Worm (Caenorhabditis elegans) whole organism, L1 larva: Measurements from ENCODE around the gene ZC21.6.
A peak's percentile ranks its signal among the peaks of the same experiment; 100 is the strongest.

Experiments used
- C04F5.9 ChIP-seq: sonication (generic microtip); optimal IDR thresholded peaks from 2 replicates; lab custom pipeline; 2016; ENCODE audit warnings: missing genetic modification characterization, missing compliant biosample characterization
- aha-1 ChIP-seq: fragments of 150-350 bp; optimal IDR thresholded peaks from 2 replicates; lab custom pipeline; 2014; ENCODE audit warnings: missing biosample characterization, missing genetic modification characterization
- aly-2 ChIP-seq: fragments of 150-350 bp; optimal IDR thresholded peaks from 2 replicates; lab custom pipeline; 2014; ENCODE audit warnings: missing biosample characterization, missing genetic modification characterization
- ceh-8 ChIP-seq: fragments of 200-800 bp; sonication (Bioruptor generic); optimal IDR thresholded peaks from 2 replicates; lab custom pipeline; 2018; ENCODE audit warnings: mild to moderate bottlenecking, missing genetic modification characterization, moderate library complexity, missing compliant biosample characterization
- ceh-82 ChIP-seq, 3 experiments: fragments of 150-350 bp in 1 of 3; sonication (generic microtip) in 2 of 3; optimal IDR thresholded peaks; 2 replicates each; lab custom pipeline; 2014 to 2017; ENCODE audit warnings: missing biosample characterization in 3 of 3, missing genetic modification characterization in 3 of 3
- ceh-88 ChIP-seq: fragments of 200-800 bp; sonication (Bioruptor generic); IDR thresholded peaks from 2 replicates; pipeline ENCODE4 v1.3.6; 2022; ENCODE audit warnings: missing genetic modification characterization, missing compliant biosample characterization
- ceh-90 ChIP-seq: sonication (generic microtip); optimal IDR thresholded peaks from 2 replicates; lab custom pipeline; 2016; ENCODE audit warnings: missing genetic modification characterization, missing compliant biosample characterization
- dsc-1 ChIP-seq: sonication (generic microtip); optimal IDR thresholded peaks from 2 replicates; lab custom pipeline; 2016; ENCODE audit warnings: mild to moderate bottlenecking, missing genetic modification characterization, missing compliant biosample characterization
- efl-1 ChIP-seq, 4 experiments: fragments of 150-350 bp; optimal IDR thresholded peaks in 3 of 4; peaks in 1 of 4; 1 replicate in 1 of 4; 2 replicates in 3 of 4; lab custom pipeline; 2014; ENCODE audit warnings: missing biosample characterization in 2 of 4, missing genetic modification characterization in 2 of 4, missing genetic modification reagents in 2 of 4
- efl-3 ChIP-seq: fragments of 200-800 bp; sonication (Bioruptor generic); optimal IDR thresholded peaks from 2 replicates; lab custom pipeline; 2018; ENCODE audit warnings: mild to moderate bottlenecking, missing genetic modification characterization, missing compliant biosample characterization
- egl-13 ChIP-seq: sonication (generic microtip); optimal IDR thresholded peaks from 2 replicates; lab custom pipeline; 2016; ENCODE audit warnings: missing genotype, missing genetic modification reagents, missing genetic modification characterization, missing compliant biosample characterization
- egl-27 ChIP-seq, 2 experiments: fragments of 150-350 bp in 1 of 2; sonication (generic microtip); optimal IDR thresholded peaks; 3 replicates each; lab custom pipeline; 2017 to 2018; ENCODE audit warnings: missing biosample characterization in 2 of 2, missing genetic modification characterization in 2 of 2, missing genetic modification reagents in 2 of 2
- elt-2 ChIP-seq: sonication (generic microtip); optimal IDR thresholded peaks from 2 replicates; lab custom pipeline; 2016; ENCODE audit warnings: missing genetic modification characterization, mild to moderate bottlenecking, inconsistent platforms, missing compliant biosample characterization, missing genetic modification reagents
- fkh-10 ChIP-seq: sonication (generic microtip); optimal IDR thresholded peaks from 2 replicates; lab custom pipeline; 2017; ENCODE audit warnings: missing biosample characterization, missing genetic modification reagents, missing genetic modification characterization
- fkh-4 ChIP-seq: sonication (generic microtip); optimal IDR thresholded peaks from 2 replicates; lab custom pipeline; 2016; ENCODE audit warnings: missing compliant biosample characterization, missing genetic modification characterization, borderline replicate concordance
- fos-1 ChIP-seq: fragments of 150-350 bp; optimal IDR thresholded peaks from 2 replicates; lab custom pipeline; 2014; ENCODE audit warnings: missing biosample characterization, missing genetic modification characterization
- grh-1 ChIP-seq: fragments of 200-800 bp; sonication (Bioruptor generic); IDR thresholded peaks from 2 replicates; pipeline ENCODE4 v1.3.6; 2022; ENCODE audit warnings: missing genetic modification reagents, missing genetic modification characterization, missing compliant biosample characterization
- hlh-17 ChIP-seq: fragments of 200-800 bp; sonication (Bioruptor generic); optimal IDR thresholded peaks from 2 replicates; lab custom pipeline; 2018; ENCODE audit warnings: missing genetic modification characterization, mild to moderate bottlenecking, missing compliant biosample characterization, moderate library complexity, borderline replicate concordance
- hlh-4 ChIP-seq: sonication (generic microtip); optimal IDR thresholded peaks from 2 replicates; lab custom pipeline; 2016; ENCODE audit warnings: mild to moderate bottlenecking, missing genetic modification characterization, missing compliant biosample characterization
- hpl-2 ChIP-seq: fragments of 150-350 bp; optimal IDR thresholded peaks from 2 replicates; lab custom pipeline; 2014; ENCODE audit warnings: missing biosample characterization, missing genetic modification reagents, missing genetic modification characterization
- irx-1 ChIP-seq: sonication (generic microtip); optimal IDR thresholded peaks from 2 replicates; lab custom pipeline; 2016; ENCODE audit warnings: missing genetic modification characterization, missing compliant biosample characterization
- jun-1 ChIP-seq: fragments of 150-350 bp; optimal IDR thresholded peaks from 2 replicates; lab custom pipeline; 2014; ENCODE audit warnings: missing biosample characterization, missing genetic modification reagents, missing genetic modification characterization
- lin-14 ChIP-seq: fragments of 200-800 bp; sonication (Bioruptor generic); optimal IDR thresholded peaks from 2 replicates; lab custom pipeline; 2018; ENCODE audit warnings: mild to moderate bottlenecking, missing genetic modification characterization, moderate library complexity, missing compliant biosample characterization
- lin-15B ChIP-seq: fragments of 150-350 bp; sonication (generic microtip); optimal IDR thresholded peaks from 3 replicates; lab custom pipeline; 2014; ENCODE audit warnings: missing biosample characterization, missing genetic modification characterization
- lir-3 ChIP-seq: sonication (generic microtip); optimal IDR thresholded peaks from 2 replicates; lab custom pipeline; 2016; ENCODE audit warnings: mild to moderate bottlenecking, missing genetic modification characterization, moderate library complexity, missing compliant biosample characterization; ENCODE audit not compliant: poor library complexity
- mef-2 ChIP-seq: fragments of 150-350 bp; optimal IDR thresholded peaks from 2 replicates; lab custom pipeline; 2014; ENCODE audit warnings: missing biosample characterization, missing genetic modification characterization
- nhr-11 ChIP-seq: fragments of 150-350 bp; optimal IDR thresholded peaks from 2 replicates; lab custom pipeline; 2014; ENCODE audit warnings: missing biosample characterization, missing genetic modification characterization
- nhr-19 ChIP-seq: fragments of 200-800 bp; sonication (Bioruptor generic); conservative IDR thresholded peaks from 2 replicates; pipeline ENCODE4 v1.3.6; 2022; ENCODE audit warnings: missing genetic modification characterization, missing compliant biosample characterization
- nhr-237 ChIP-seq: fragments of 150-350 bp; optimal IDR thresholded peaks from 2 replicates; lab custom pipeline; 2014; ENCODE audit warnings: missing biosample characterization, missing genetic modification characterization
- nhr-47 ChIP-seq: sonication (generic microtip); optimal IDR thresholded peaks from 2 replicates; lab custom pipeline; 2016; ENCODE audit warnings: mild to moderate bottlenecking, missing genetic modification characterization, moderate library complexity, missing compliant biosample characterization
- nhr-84 ChIP-seq: sonication (generic microtip); optimal IDR thresholded peaks from 2 replicates; lab custom pipeline; 2017; ENCODE audit warnings: missing biosample characterization, missing genetic modification characterization
- nhr-85 ChIP-seq: sonication (generic microtip); peaks from one replicate; lab custom pipeline; 2016; ENCODE audit warnings: missing genetic modification characterization, inconsistent platforms, missing compliant biosample characterization
- pag-3 ChIP-seq: sonication (generic microtip); optimal IDR thresholded peaks from 2 replicates; lab custom pipeline; 2017; ENCODE audit warnings: missing genetic modification characterization, mild to moderate bottlenecking, missing compliant biosample characterization, antibody characterized with exemption, borderline replicate concordance; ENCODE audit not compliant: insufficient read depth
- pax-3 ChIP-seq: fragments of 200-800 bp; sonication (Bioruptor generic); optimal IDR thresholded peaks from 2 replicates; lab custom pipeline; 2018; ENCODE audit warnings: mild to moderate bottlenecking, missing genetic modification characterization, moderate library complexity, missing compliant biosample characterization
- snpc-4 ChIP-seq: fragments of 150-350 bp; optimal IDR thresholded peaks from 2 replicates; lab custom pipeline; 2014; ENCODE audit warnings: missing biosample characterization, missing genetic modification characterization
- sox-4 ChIP-seq: sonication (generic microtip); optimal IDR thresholded peaks from 2 replicates; lab custom pipeline; 2016; ENCODE audit warnings: missing genetic modification characterization, missing compliant biosample characterization
- tbx-2 ChIP-seq: sonication (generic microtip); optimal IDR thresholded peaks from 2 replicates; lab custom pipeline; 2016; ENCODE audit warnings: missing genetic modification characterization, missing compliant biosample characterization
- unc-62 ChIP-seq: fragments of 150-350 bp; optimal IDR thresholded peaks from 2 replicates; lab custom pipeline; 2014; ENCODE audit warnings: missing biosample characterization, missing genetic modification reagents, missing genetic modification characterization
- vab-15 ChIP-seq: sonication (generic microtip); optimal IDR thresholded peaks from 2 replicates; lab custom pipeline; 2017; ENCODE audit warnings: missing genotype, mild to moderate bottlenecking, missing genetic modification characterization, missing compliant biosample characterization
- xbp-1 ChIP-seq: sonication (generic microtip); optimal IDR thresholded peaks from 2 replicates; lab custom pipeline; 2016; ENCODE audit warnings: missing genetic modification characterization, missing compliant biosample characterization
- zag-1 ChIP-seq: fragments of 150-350 bp; optimal IDR thresholded peaks from 2 replicates; lab custom pipeline; 2014; ENCODE audit warnings: missing biosample characterization, missing genetic modification characterization

The ZC21.6 gene

ce11 chrIII:8551705-8552104 is 6.3 kb upstream of the ZC21.6 start:
- TF ChIP-seq mef-2 (tag; lab: Kevin White, UChicago) (no peak), elt-2 (tag; lab: Kevin White, UChicago) (no peak), vab-15 (tag; lab: Kevin White, UChicago) (no peak)

- TF ChIP-seq zag-1 (tag; lab: Kevin White, UChicago), result no peak
- TF ChIP-seq dsc-1 (tag; lab: Kevin White, UChicago), result peak; percentile 95
- no peak for TF ChIP-seq grh-1 (GFP tag; lab: Robert Waterston, UW)
- TF ChIP-seq fkh-4 (tag; lab: Kevin White, UChicago), result peak; percentile 57
- no peak for TF ChIP-seq nhr-85
- TF ChIP-seq pax-3, result no peak
- TF ChIP-seq nhr-11 (tag; lab: Kevin White, UChicago), result no peak
Observed at ce11 chrIII:8535445-8535844, 10.0 kb downstream of the ZC21.6 start.

- no peak for TF ChIP-seq ceh-88 (GFP tag; lab: Robert Waterston, UW)
- TF ChIP-seq efl-1 (optimal IDR thresholded peaks at IDR 0.05; lab: Kevin White, UChicago), result no peak
- peak in 1 of 2 experiments; percentile 26 for TF ChIP-seq efl-1 (GFP tag; optimal IDR thresholded peaks at IDR 0.05 in 1 of 2; lab: Kevin White, UChicago)
Observed at ce11 chrIII:8534647-8535181, 10.7 kb downstream of the ZC21.6 start, which contains the start of gene trp-1. Gene trp-1 (plus strand): TSS chrIII:8535131.

ce11 chrIII:8533900-8534299 is 11.5 kb downstream of the ZC21.6 start:
- peak; percentile 60 for TF ChIP-seq fkh-10
- peak; percentile 50 for TF ChIP-seq lin-14
- no peak for TF ChIP-seq aha-1 (tag; lab: Kevin White, UChicago)
- no peak for TF ChIP-seq tbx-2 (tag; lab: Kevin White, UChicago)
- no peak for TF ChIP-seq hpl-2 (GFP tag; lab: Kevin White, UChicago)
- no peak for TF ChIP-seq xbp-1
- no peak for TF ChIP-seq egl-27 (tag; optimal IDR thresholded peaks at IDR 0.05; lab: Kevin White, UChicago)
- no peak for TF ChIP-seq pax-3
- no peak for TF ChIP-seq hlh-4 (tag; lab: Kevin White, UChicago)

ce11 chrIII:8529772-8530171 is 15.6 kb downstream of the ZC21.6 start, which contains the start of gene ZC21.10:
Gene ZC21.10 (plus strand): TSS chrIII:8530072.
- TF ChIP-seq unc-62, result no peak
- no peak for TF ChIP-seq pag-3 (tag; lab: Kevin White, UChicago)
- TF ChIP-seq hlh-4 (tag; lab: Kevin White, UChicago), result no peak
- no peak for TF ChIP-seq nhr-84 (tag; lab: Kevin White, UChicago)
- no peak for TF ChIP-seq fos-1 (tag; lab: Kevin White, UChicago)
- TF ChIP-seq nhr-47 (tag; lab: Kevin White, UChicago), result no peak
- no peak for TF ChIP-seq C04F5.9 (tag; lab: Kevin White, UChicago)
- TF ChIP-seq, all 84 proteins: peak for 0

- peak; percentile 12 for TF ChIP-seq elt-2 (tag; lab: Kevin White, UChicago)
- peak; percentile 39 for TF ChIP-seq snpc-4 (tag; lab: Kevin White, UChicago)
- TF ChIP-seq hlh-17 (GFP tag; lab: Kevin White, UChicago), result no peak
- peak; percentile 58 to 66 for TF ChIP-seq efl-1 (optimal IDR thresholded peaks at IDR 0.05; lab: Kevin White, UChicago)
- peak; percentile 68 to 94 for TF ChIP-seq efl-1 (GFP tag; optimal IDR thresholded peaks at IDR 0.05 in 1 of 2; lab: Kevin White, UChicago)
- no peak for TF ChIP-seq fos-1 (tag; lab: Kevin White, UChicago)
- TF ChIP-seq irx-1 (tag; lab: Kevin White, UChicago), result peak; percentile 88
- TF ChIP-seq ceh-82 (tag; optimal IDR thresholded peaks at IDR 0.05; lab: Kevin White, UChicago), result peak in 2 of 3 experiments; percentile 48 to 53
- peak; percentile 39 for TF ChIP-seq nhr-237 (tag; lab: Kevin White, UChicago)
- peak; percentile 56 for TF ChIP-seq nhr-19
- TF ChIP-seq ceh-8 (GFP tag; lab: Kevin White, UChicago), result peak; percentile 67
- peak; percentile 43 for TF ChIP-seq jun-1
- TF ChIP-seq sox-4 (tag; lab: Kevin White, UChicago), result peak; percentile 17
- TF ChIP-seq ceh-88 (GFP tag; lab: Robert Waterston, UW), result no peak
- TF ChIP-seq lin-15B (tag; lab: Kevin White, UChicago), result peak; percentile 33
- TF ChIP-seq efl-3 (GFP tag; lab: Kevin White, UChicago), result peak; percentile 19
- peak; percentile 49 for TF ChIP-seq C04F5.9 (tag; lab: Kevin White, UChicago)
- TF ChIP-seq egl-13 (tag; lab: Kevin White, UChicago), result peak; percentile 82
- TF ChIP-seq ceh-90, result peak; percentile 89
- TF ChIP-seq lir-3 (tag; lab: Kevin White, UChicago), result peak; percentile 88
- peak; percentile 40 for TF ChIP-seq aly-2 (tag; lab: Kevin White, UChicago)
Observed at ce11 chrIII:8529002-8529401, 16.4 kb downstream of the ZC21.6 start.
